Fruit fly (Drosophila melanogaster) whole organism, prepupa: ENCODE data around the gene CG34177.

Experiments
- CG34406 ChIP-seq: fragments of 200-800 bp; sonication (Bioruptor generic); optimal IDR thresholded peaks from 3 replicates; lab custom pipeline; 2016; ENCODE audit warnings: missing biosample characterization, missing genetic modification characterization
- CG6163 ChIP-seq: fragments of 200-800 bp; sonication (Bioruptor generic); IDR thresholded peaks from 3 replicates; pipeline ENCODE4 v1.3.6; 2022; ENCODE audit warnings: missing biosample characterization, missing genetic modification characterization
- CG7368 ChIP-seq: fragments of 200-800 bp; sonication (Bioruptor generic); optimal IDR thresholded peaks from 3 replicates; lab custom pipeline; 2016; ENCODE audit warnings: missing biosample characterization, missing genetic modification characterization
- CG8119 ChIP-seq: fragments of 200-800 bp; sonication (Bioruptor generic); IDR thresholded peaks from 3 replicates; pipeline ENCODE4 v1.3.6; 2022; ENCODE audit warnings: missing biosample characterization, missing genetic modification characterization
- CG8632 ChIP-seq: fragments of 200-800 bp; sonication (Bioruptor generic); optimal IDR thresholded peaks from 3 replicates; lab custom pipeline; 2016; ENCODE audit warnings: missing biosample characterization, missing genetic modification characterization
- Eip75B ChIP-seq: fragments of 200-800 bp; sonication (Bioruptor generic); optimal IDR thresholded peaks from 3 replicates; lab custom pipeline; 2016; ENCODE audit warnings: missing biosample characterization, missing genetic modification characterization
- Ets21C ChIP-seq: fragments of 200-800 bp; sonication (Bioruptor generic); optimal IDR thresholded peaks from 3 replicates; lab custom pipeline; 2016; ENCODE audit warnings: missing biosample characterization, missing genetic modification characterization
- Hr39 ChIP-seq: fragments of 200-800 bp; sonication (Bioruptor generic); optimal IDR thresholded peaks from 2 replicates; lab custom pipeline; 2016; ENCODE audit warnings: missing biosample characterization, missing genetic modification characterization
- Sox102F ChIP-seq: fragments of 200-800 bp; sonication (Bioruptor generic); optimal IDR thresholded peaks from 2 replicates; lab custom pipeline; 2016; ENCODE audit warnings: missing biosample characterization, mild to moderate bottlenecking, missing genetic modification characterization
- cyc ChIP-seq: fragments of 200-800 bp; sonication (Bioruptor generic); optimal IDR thresholded peaks from 3 replicates; lab custom pipeline; 2016; ENCODE audit warnings: missing biosample characterization, missing genetic modification characterization
- net ChIP-seq: fragments of 200-800 bp; sonication (Bioruptor generic); optimal IDR thresholded peaks from 3 replicates; lab custom pipeline; 2016; ENCODE audit warnings: missing biosample characterization, missing genetic modification characterization
- pdm3 ChIP-seq: fragments of 200-800 bp; sonication (Bioruptor generic); optimal IDR thresholded peaks from 3 replicates; lab custom pipeline; 2016; ENCODE audit warnings: missing biosample characterization, missing genetic modification characterization
- ss ChIP-seq, 2 experiments: fragments of 200-800 bp; sonication (Bioruptor generic); optimal IDR thresholded peaks; 2 replicates in 1 of 2; 3 replicates in 1 of 2; lab custom pipeline; 2017 to 2018; ENCODE audit warnings: mild to moderate bottlenecking in 2 of 2, missing biosample characterization in 2 of 2, missing genetic modification characterization in 2 of 2, moderate library complexity in 1 of 2

- TF ChIP-seq CG6163 (GFP tag; lab: Robert Waterston, UW): no peak
- no peak for TF ChIP-seq cyc (GFP tag; lab: Kevin White, UChicago)
- TF ChIP-seq CG8632 (GFP tag; lab: Kevin White, UChicago): no peak
- TF ChIP-seq Sox102F (GFP tag; lab: Kevin White, UChicago): no peak
- no peak for TF ChIP-seq CG8119 (GFP tag; lab: Robert Waterston, UW)
- no peak for TF ChIP-seq CG7368 (GFP tag; lab: Kevin White, UChicago)
- TF ChIP-seq net (GFP tag; lab: Kevin White, UChicago): no peak
- TF ChIP-seq CG34406 (GFP tag; lab: Kevin White, UChicago): no peak
- no peak for TF ChIP-seq ss (GFP tag; optimal IDR thresholded peaks at IDR 0.05; lab: Kevin White, UChicago)
- no peak for TF ChIP-seq Ets21C (GFP tag; lab: Kevin White, UChicago)
- no peak for TF ChIP-seq pdm3
- no peak for TF ChIP-seq Eip75B (GFP tag; lab: Kevin White, UChicago)
- TF ChIP-seq Hr39 (GFP tag; lab: Kevin White, UChicago): no peak
These were observed 19.6 kb upstream of the CG34177 start for dm6 chr2L:4414059-4414458.
